Worm (Caenorhabditis elegans): ENCODE measurements around the gene M110.9.

DNA sequence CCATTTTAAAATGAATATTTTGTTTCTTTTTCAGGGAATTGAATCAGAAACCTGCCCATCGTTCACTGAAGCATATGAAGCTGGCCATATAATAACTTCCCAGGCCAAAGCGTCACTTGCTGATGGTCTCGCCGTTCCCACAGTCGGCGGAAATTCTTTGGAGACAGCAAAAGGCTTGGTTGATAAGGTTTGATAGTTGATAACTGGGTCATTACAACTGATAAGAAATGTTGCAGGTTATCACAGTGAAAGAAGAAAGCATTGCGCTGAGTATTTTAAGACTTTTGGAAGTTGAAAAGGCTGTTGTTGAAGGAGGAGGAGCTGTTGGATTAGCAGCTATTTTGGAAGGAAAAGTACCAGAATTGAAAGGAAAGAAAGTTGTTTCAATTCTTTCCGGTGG is 35.5 kb downstream of the M110.9 start:
- no peak for TF ChIP-seq hlh-30 (tag; optimal IDR thresholded peaks at IDR 0.05; ENCODE audit: insufficient read depth)
- no peak for TF ChIP-seq fkh-10 (GFP tag; optimal IDR thresholded peaks at IDR 0.05)
- no peak for TF ChIP-seq unc-86 (tag; optimal IDR thresholded peaks at IDR 0.05)
- no peak for TF ChIP-seq F13H6.1 (tag; optimal IDR thresholded peaks at IDR 0.05)
- no peak for TF ChIP-seq ceh-34 (tag; optimal IDR thresholded peaks at IDR 0.05)
- no peak for TF ChIP-seq unc-55 (GFP tag; optimal IDR thresholded peaks at IDR 0.05)
- no peak for TF ChIP-seq rnt-1 (tag; optimal IDR thresholded peaks at IDR 0.05)
- TF ChIP-seq eyg-1 (tag; optimal IDR thresholded peaks at IDR 0.05), result no peak
- TF ChIP-seq Y22D7AL.16 (tag; optimal IDR thresholded peaks at IDR 0.05), result no peak
- TF ChIP-seq mec-3 (tag; optimal IDR thresholded peaks at IDR 0.05; ENCODE audit: borderline replicate concordance), result no peak

Data from whole organism, late embryonic.